Worm (Caenorhabditis elegans): Measurements from ENCODE around the gene F10E7.5.

- TF ChIP-seq dao-5 (tag; optimal IDR thresholded peaks at IDR 0.05) (no peak), W03F9.2 (tag; optimal IDR thresholded peaks at IDR 0.05) (no peak)
These were observed 10.0 kb downstream of the F10E7.5 start, which contains the start of gene F10E7.2 for ce11 chrII:7121762-7122292.

Data from whole organism, L4/young adult.